Fruit fly (Drosophila melanogaster): ENCODE results near the gene CG8209.

The CG8209 gene

dm6 chr3L:7951841-7952240, 24.4 kb upstream of the CG8209 start (continued):
- TF ChIP-seq sug (tag; optimal IDR thresholded peaks at IDR 0.05) (peak; percentile 56), CG34376 (GFP tag; optimal IDR thresholded peaks at IDR 0.05) (peak; percentile 90), Nf-YB (GFP tag; optimal IDR thresholded peaks at IDR 0.05) (peak; percentile 43), Deaf1 (tag; optimal IDR thresholded peaks at IDR 0.05) (no peak)

dm6 chr3L:7952560-7952959, 23.6 kb upstream of the CG8209 start:
- TF ChIP-seq sd (tag; optimal IDR thresholded peaks at IDR 0.05) = peak; percentile 33
- TF ChIP-seq CG8359 (GFP tag; optimal IDR thresholded peaks at IDR 0.05; ENCODE audit: borderline replicate concordance) = no peak
- no peak for TF ChIP-seq nerfin-1 (tag; optimal IDR thresholded peaks at IDR 0.05)
- no peak for TF ChIP-seq zen (tag; optimal IDR thresholded peaks at IDR 0.05)
- no peak for TF ChIP-seq vfl (GFP tag; optimal IDR thresholded peaks at IDR 0.05)
- TF ChIP-seq CG16815 (GFP tag; optimal IDR thresholded peaks at IDR 0.05) = no peak
- no peak for TF ChIP-seq CG4820 (GFP tag; optimal IDR thresholded peaks at IDR 0.05)
- no peak for TF ChIP-seq CG7786 (GFP tag; optimal IDR thresholded peaks at IDR 0.05)
- TF ChIP-seq CG7987 (GFP tag; optimal IDR thresholded peaks at IDR 0.05) = no peak
- no peak for TF ChIP-seq H2.0 (GFP tag; IDR thresholded peaks at IDR 0.05)
- no peak for TF ChIP-seq otp (GFP tag; IDR thresholded peaks at IDR 0.05)
- peak; percentile 62; the same call in 1 of the 3 replicates for TF ChIP-seq CG6791 (GFP tag; IDR thresholded peaks at IDR 0.05; ENCODE audit: partially characterized antibody)
- no peak for TF ChIP-seq scrt (GFP tag; optimal IDR thresholded peaks at IDR 0.05)
- TF ChIP-seq mirr (GFP tag; optimal IDR thresholded peaks at IDR 0.05) = no peak
- TF ChIP-seq gsb-n (tag; optimal IDR thresholded peaks at IDR 0.05) = no peak
- no peak for TF ChIP-seq Spps (tag; optimal IDR thresholded peaks at IDR 0.05)
- no peak for TF ChIP-seq hb (GFP tag; IDR thresholded peaks at IDR 0.05; ENCODE audit: partially characterized antibody)
- no peak for TF ChIP-seq ems (GFP tag; optimal IDR thresholded peaks at IDR 0.05)
- TF ChIP-seq CG10274 (GFP tag; optimal IDR thresholded peaks at IDR 0.05) = peak; percentile 13
- TF ChIP-seq Dek (tag; optimal IDR thresholded peaks at IDR 0.05) = no peak
- no peak for TF ChIP-seq CG3847 (GFP tag; IDR thresholded peaks at IDR 0.05)
- TF ChIP-seq Eip74EF (GFP tag; optimal IDR thresholded peaks at IDR 0.05) = no peak
- no peak for TF ChIP-seq CG7839 (tag; optimal IDR thresholded peaks at IDR 0.05)
- peak; percentile 83; the same call in 1 of the 3 replicates for TF ChIP-seq CG2199 (GFP tag; IDR thresholded peaks at IDR 0.05)
- TF ChIP-seq oc (tag; optimal IDR thresholded peaks at IDR 0.05) = no peak
- TF ChIP-seq sima (GFP tag; optimal IDR thresholded peaks at IDR 0.05) = no peak
- TF ChIP-seq CG9609 (GFP tag; optimal IDR thresholded peaks at IDR 0.05) = no peak
- TF ChIP-seq h (optimal IDR thresholded peaks at IDR 0.05) = no peak
- TF ChIP-seq chm (GFP tag; IDR thresholded peaks at IDR 0.05) = no peak
- no peak for TF ChIP-seq so (GFP tag; IDR thresholded peaks at IDR 0.05)
- no peak for TF ChIP-seq PHDP (tag; optimal IDR thresholded peaks at IDR 0.05)
- no peak for TF ChIP-seq D (optimal IDR thresholded peaks at IDR 0.05)
- no peak for TF ChIP-seq D (GFP tag; optimal IDR thresholded peaks at IDR 0.05)
- peak; percentile 91 for TF ChIP-seq CG8290 (GFP tag; optimal IDR thresholded peaks at IDR 0.05)
- TF ChIP-seq CG8290 (tag; optimal IDR thresholded peaks at IDR 0.05) = peak in 1 of 2 experiments; percentile 45
- no peak for TF ChIP-seq bbx (GFP tag; IDR thresholded peaks at IDR 0.05; ENCODE audit: partially characterized antibody)
- TF ChIP-seq CG4282 (GFP tag; optimal IDR thresholded peaks at IDR 0.05) = no peak
- no peak for TF ChIP-seq CG12071 (GFP tag; optimal IDR thresholded peaks at IDR 0.05)
- no peak for TF ChIP-seq CG6683 (GFP tag; optimal IDR thresholded peaks at IDR 0.05)
- TF ChIP-seq Oli (tag; optimal IDR thresholded peaks at IDR 0.05) = no peak
- TF ChIP-seq CG34422 (GFP tag; IDR thresholded peaks at IDR 0.05) = no peak
- no peak for TF ChIP-seq insv (GFP tag; optimal IDR thresholded peaks at IDR 0.05)
- TF ChIP-seq H15 (GFP tag; IDR thresholded peaks at IDR 0.05) = 0 out of 3 replicates have a peak, but pooled peaks have one; percentile 12
- TF ChIP-seq lmd (GFP tag; IDR thresholded peaks at IDR 0.05) = no peak
- no peak for TF ChIP-seq chinmo (GFP tag; IDR thresholded peaks at IDR 0.05; ENCODE audit: partially characterized antibody)
- no peak for TF ChIP-seq E2f1 (GFP tag; IDR thresholded peaks at IDR 0.05)
